Fruit fly (Drosophila melanogaster) whole organism, embryonic: ENCODE measurements around the gene CG6733.
A peak's percentile ranks its signal among the peaks of the same experiment; 100 is the strongest.

Experiments
- ATbp ChIP-seq: fragments of 200-800 bp; sonication (Bioruptor generic); optimal IDR thresholded peaks from 2 replicates; lab custom pipeline; 2017; ENCODE audit warnings: missing biosample characterization, mild to moderate bottlenecking, missing genetic modification characterization, missing genetic modification reagents
- Atf-2 ChIP-seq: fragments of 200-800 bp; sonication (Bioruptor generic); optimal IDR thresholded peaks from 2 replicates; lab custom pipeline; 2016; ENCODE audit warnings: missing biosample characterization, missing genetic modification characterization
- B-H1 ChIP-seq: fragments of 200-800 bp; sonication (Bioruptor generic); IDR thresholded peaks from 3 replicates; pipeline ENCODE4 v1.3.6; 2022; ENCODE audit warnings: missing biosample characterization, missing genetic modification characterization
- CG10979 ChIP-seq: fragments of 200-800 bp; sonication (Bioruptor generic); optimal IDR thresholded peaks from 2 replicates; lab custom pipeline; 2018; ENCODE audit warnings: missing biosample characterization, mild to moderate bottlenecking, missing genetic modification characterization, moderate library complexity
- CG11504 ChIP-seq: fragments of 200-800 bp; sonication (Bioruptor generic); optimal IDR thresholded peaks from 3 replicates; lab custom pipeline; 2019; ENCODE audit warnings: missing biosample characterization, mild to moderate bottlenecking, missing genetic modification characterization, moderate library complexity
- CG14441 ChIP-seq: fragments of 200-800 bp; sonication (Bioruptor generic); IDR thresholded peaks from 2 replicates; pipeline ENCODE4 v1.3.6; 2022; ENCODE audit warnings: missing biosample characterization, missing genetic modification characterization
- CG14710 ChIP-seq: fragments of 200-800 bp; sonication (Bioruptor generic); optimal IDR thresholded peaks from 3 replicates; lab custom pipeline; 2019; ENCODE audit warnings: missing biosample characterization, mild to moderate bottlenecking, missing genetic modification characterization, moderate library complexity
- CG1647 ChIP-seq: fragments of 200-800 bp; sonication (Bioruptor generic); optimal IDR thresholded peaks from 3 replicates; lab custom pipeline; 2016; ENCODE audit warnings: missing biosample characterization, missing genetic modification characterization
- CG17361 ChIP-seq: fragments of 200-800 bp; sonication (Bioruptor generic); IDR thresholded peaks from 3 replicates; pipeline ENCODE4 v1.3.6; 2022; ENCODE audit warnings: missing biosample characterization, missing genetic modification characterization
- CG17568 ChIP-seq: fragments of 200-800 bp; sonication (Bioruptor generic); optimal IDR thresholded peaks from 2 replicates; lab custom pipeline; 2018; ENCODE audit warnings: missing biosample characterization, mild to moderate bottlenecking, missing genetic modification characterization, moderate library complexity
- CG2116 ChIP-seq: fragments of 200-800 bp; sonication (Bioruptor generic); optimal IDR thresholded peaks from 3 replicates; lab custom pipeline; 2018; ENCODE audit warnings: missing biosample characterization, mild to moderate bottlenecking, missing genetic modification characterization
- CG30403 ChIP-seq: fragments of 200-800 bp; sonication (Bioruptor generic); optimal IDR thresholded peaks from 3 replicates; lab custom pipeline; 2016; ENCODE audit warnings: missing biosample characterization, missing genetic modification characterization
- CG31365 ChIP-seq: fragments of 200-800 bp; sonication (Bioruptor generic); optimal IDR thresholded peaks from 2 replicates; lab custom pipeline; 2018; ENCODE audit warnings: missing biosample characterization, mild to moderate bottlenecking, missing genetic modification characterization
- CG4820 ChIP-seq: fragments of 200-800 bp; sonication (Bioruptor generic); optimal IDR thresholded peaks from 3 replicates; lab custom pipeline; 2016; ENCODE audit warnings: missing biosample characterization, missing genetic modification characterization
- CG4854 ChIP-seq: fragments of 200-800 bp; sonication (Bioruptor generic); optimal IDR thresholded peaks from 2 replicates; lab custom pipeline; 2016; ENCODE audit warnings: missing biosample characterization, missing genetic modification characterization, inconsistent platforms
- CG9876 ChIP-seq: fragments of 200-800 bp; sonication (Bioruptor generic); optimal IDR thresholded peaks from 2 replicates; lab custom pipeline; 2016; ENCODE audit warnings: missing biosample characterization, missing genetic modification characterization
- Chrac-16 ChIP-seq: fragments of 200-800 bp; sonication (Bioruptor generic); optimal IDR thresholded peaks from 3 replicates; lab custom pipeline; 2016; ENCODE audit warnings: missing biosample characterization, missing genetic modification characterization
- CoRest ChIP-seq: fragments of 200-800 bp; sonication (Bioruptor generic); optimal IDR thresholded peaks from 3 replicates; lab custom pipeline; 2018; ENCODE audit warnings: missing biosample characterization, mild to moderate bottlenecking, missing genetic modification characterization, moderate library complexity
- E2f1 ChIP-seq: fragments of 200-800 bp; sonication (Bioruptor generic); IDR thresholded peaks from 2 replicates; pipeline ENCODE4 v1.3.6; 2022; ENCODE audit warnings: missing biosample characterization, missing genetic modification characterization
- HmgZ ChIP-seq: fragments of 200-800 bp; sonication (Bioruptor generic); optimal IDR thresholded peaks from 2 replicates; lab custom pipeline; 2018; ENCODE audit warnings: missing biosample characterization, mild to moderate bottlenecking, missing genetic modification characterization
- Hmr ChIP-seq: fragments of 200-800 bp; sonication (Bioruptor generic); optimal IDR thresholded peaks from 3 replicates; lab custom pipeline; 2017; ENCODE audit warnings: mild to moderate bottlenecking, missing biosample characterization, missing genetic modification reagents, missing genetic modification characterization
- Hr3 ChIP-seq: fragments of 200-800 bp; sonication (Bioruptor generic); optimal IDR thresholded peaks from 3 replicates; lab custom pipeline; 2016; ENCODE audit warnings: missing biosample characterization, missing genetic modification characterization
- Hsf ChIP-seq: fragments of 200-800 bp; sonication (Bioruptor generic); optimal IDR thresholded peaks from 3 replicates; lab custom pipeline; 2016; ENCODE audit warnings: missing biosample characterization, missing genetic modification characterization
- Kr ChIP-seq: fragments of 200-800 bp; sonication (Bioruptor generic); optimal IDR thresholded peaks from 2 replicates; lab custom pipeline; 2017; ENCODE audit warnings: missing biosample characterization, mild to moderate bottlenecking, missing genetic modification characterization
- Lim3 ChIP-seq: fragments of 200-800 bp; sonication (Bioruptor generic); IDR thresholded peaks from 2 replicates; pipeline ENCODE4 v1.3.6; 2022; ENCODE audit warnings: missing biosample characterization, missing genetic modification characterization
- Med ChIP-seq: fragments of 200-800 bp; sonication (Bioruptor generic); peaks from one replicate; lab custom pipeline; 2016; ENCODE audit warnings: missing biosample characterization, missing genetic modification characterization, mild to moderate bottlenecking, inconsistent platforms, moderate library complexity
- Tbp ChIP-seq: fragments of >200 bp; optimal IDR thresholded peaks from 2 replicates; lab custom pipeline; 2018; ENCODE audit warnings: missing biosample characterization, missing genetic modification characterization
- Usf ChIP-seq: fragments of 200-800 bp; sonication (Bioruptor generic); optimal IDR thresholded peaks from 2 replicates; lab custom pipeline; 2017; ENCODE audit warnings: missing genotype, missing biosample characterization, missing genetic modification characterization
- Xbp1 ChIP-seq: fragments of 200-800 bp; sonication (Bioruptor generic); optimal IDR thresholded peaks from 3 replicates; lab custom pipeline; 2016; ENCODE audit warnings: missing biosample characterization, mild to moderate bottlenecking, missing genetic modification characterization
- abd-A ChIP-seq: fragments of 200-800 bp; sonication (Bioruptor generic); optimal IDR thresholded peaks from 3 replicates; lab custom pipeline; 2019; ENCODE audit warnings: missing biosample characterization, mild to moderate bottlenecking, missing genetic modification characterization, moderate library complexity
- ap ChIP-seq: fragments of 200-800 bp; sonication (Bioruptor generic); IDR thresholded peaks from 2 replicates; pipeline ENCODE4 v1.3.6; 2022; ENCODE audit warnings: missing biosample characterization, missing genetic modification characterization
- ase ChIP-seq: fragments of 200-800 bp; sonication (Bioruptor generic); IDR thresholded peaks from 3 replicates; pipeline ENCODE4 v1.3.6; 2022; ENCODE audit warnings: missing biosample characterization, missing genetic modification characterization
- croc ChIP-seq: fragments of 200-800 bp; sonication (Bioruptor generic); conservative IDR thresholded peaks from 3 replicates; pipeline ENCODE4 v1.3.6; 2022; ENCODE audit warnings: missing biosample characterization, missing genetic modification characterization
- dati ChIP-seq: fragments of 200-800 bp; sonication (Bioruptor generic); IDR thresholded peaks from 2 replicates; pipeline ENCODE4 v1.3.6; 2022; ENCODE audit warnings: missing biosample characterization, missing genetic modification characterization
- dimm ChIP-seq: fragments of 200-800 bp; sonication (Bioruptor generic); IDR thresholded peaks from 2 replicates; pipeline ENCODE4 v1.3.6; 2022; ENCODE audit warnings: missing biosample characterization, missing genetic modification characterization
- dysf ChIP-seq: fragments of 200-800 bp; sonication (Bioruptor generic); IDR thresholded peaks from 3 replicates; pipeline ENCODE4 v1.3.6; 2022; ENCODE audit warnings: missing biosample characterization, missing genetic modification characterization
- ems ChIP-seq: fragments of 200-800 bp; sonication (Bioruptor generic); optimal IDR thresholded peaks from 3 replicates; lab custom pipeline; 2016; ENCODE audit warnings: missing biosample characterization, missing genetic modification characterization
- eyg ChIP-seq: fragments of 200-800 bp; sonication (Bioruptor generic); optimal IDR thresholded peaks from 3 replicates; lab custom pipeline; 2016; ENCODE audit warnings: missing biosample characterization, missing genetic modification characterization
- fd64A ChIP-seq: fragments of 200-800 bp; sonication (Bioruptor generic); optimal IDR thresholded peaks from 3 replicates; lab custom pipeline; 2018; ENCODE audit warnings: missing biosample characterization, mild to moderate bottlenecking, missing genetic modification characterization
- h ChIP-seq: fragments of >200 bp; optimal IDR thresholded peaks from 2 replicates; lab custom pipeline; 2017
- jigr1 ChIP-seq: fragments of 200-800 bp; sonication (Bioruptor generic); IDR thresholded peaks from 3 replicates; pipeline ENCODE4 v1.3.6; 2022; ENCODE audit warnings: missing biosample characterization, missing genetic modification characterization
- knrl ChIP-seq: fragments of 200-800 bp; sonication (Bioruptor generic); IDR thresholded peaks from 3 replicates; pipeline ENCODE4 v1.3.6; 2022; ENCODE audit warnings: missing biosample characterization, missing genetic modification characterization; ENCODE audit not compliant: partially characterized antibody
- mld ChIP-seq: fragments of 200-800 bp; sonication (Bioruptor generic); IDR thresholded peaks from 3 replicates; pipeline ENCODE4 v1.3.6; 2022; ENCODE audit warnings: missing biosample characterization, missing genetic modification characterization; ENCODE audit not compliant: partially characterized antibody
- onecut ChIP-seq: fragments of 200-800 bp; sonication (Bioruptor generic); IDR thresholded peaks from 2 replicates; pipeline ENCODE4 v1.3.6; 2022; ENCODE audit warnings: missing biosample characterization, missing genetic modification characterization
- otp ChIP-seq: fragments of 200-800 bp; sonication (Bioruptor generic); IDR thresholded peaks from 3 replicates; pipeline ENCODE4, ENCODE4 v1.3.6; 2022; ENCODE audit warnings: missing biosample characterization, missing genetic modification characterization
- repo ChIP-seq: fragments of 200-800 bp; sonication (Bioruptor generic); optimal IDR thresholded peaks from 2 replicates; lab custom pipeline; 2016; ENCODE audit warnings: missing biosample characterization, missing genetic modification characterization
- sens ChIP-seq: fragments of 200-800 bp; sonication (Bioruptor generic); peaks from one replicate; lab custom pipeline; 2016; ENCODE audit warnings: missing biosample characterization, missing genetic modification characterization
- sima ChIP-seq: fragments of 200-800 bp; sonication (Bioruptor generic); optimal IDR thresholded peaks from 2 replicates; lab custom pipeline; 2016; ENCODE audit warnings: missing biosample characterization, missing genetic modification characterization
- ssp ChIP-seq: fragments of 200-800 bp; sonication (Bioruptor generic); IDR thresholded peaks from 2 replicates; pipeline ENCODE4 v1.3.6; 2022; ENCODE audit warnings: missing biosample characterization, missing genetic modification characterization
- tin ChIP-seq: fragments of 200-800 bp; sonication (Bioruptor generic); optimal IDR thresholded peaks from 3 replicates; lab custom pipeline; 2016; ENCODE audit warnings: missing biosample characterization, missing genetic modification characterization
- unpg ChIP-seq: fragments of 200-800 bp; sonication (Bioruptor generic); optimal IDR thresholded peaks from 3 replicates; lab custom pipeline; 2018; ENCODE audit warnings: missing biosample characterization, mild to moderate bottlenecking, missing genetic modification characterization, moderate library complexity
- vvl ChIP-seq: fragments of 200-800 bp; sonication (Bioruptor generic); IDR thresholded peaks from 2 replicates; pipeline ENCODE4 v1.3.6; 2022; ENCODE audit warnings: missing biosample characterization, missing genetic modification characterization
- wek ChIP-seq: fragments of 200-800 bp; sonication (Bioruptor generic); optimal IDR thresholded peaks from 3 replicates; lab custom pipeline; 2018; ENCODE audit warnings: missing biosample characterization, mild to moderate bottlenecking, missing genetic modification characterization, moderate library complexity

CG6733 gene

DNA sequence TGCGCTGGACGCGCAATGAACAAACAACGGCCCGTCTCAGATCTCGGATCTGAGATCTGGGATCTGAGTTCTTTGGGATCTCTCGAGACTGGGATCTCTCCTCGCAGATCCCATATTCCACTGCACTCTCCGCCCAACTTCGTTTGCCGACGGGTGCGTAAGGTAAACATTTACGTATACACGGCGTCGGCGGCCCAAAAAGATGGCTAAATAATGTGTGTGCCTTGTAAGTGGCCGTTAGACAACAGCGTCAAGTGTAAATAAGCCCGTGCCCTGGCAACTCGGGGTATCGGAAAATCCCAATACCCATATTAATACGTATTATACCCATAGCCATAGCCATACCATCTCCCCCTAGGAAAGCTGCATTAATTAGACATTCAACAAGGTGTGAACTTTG lies 37.2 kb downstream of the CG6733 start (continued):
- TF ChIP-seq ap (GFP tag; lab: Robert Waterston, UW) (no peak), Med (peak; percentile 54), abd-A (no peak), CG14441 (no peak), fd64A (peak; percentile 42), onecut (GFP tag; lab: Robert Waterston, UW) (0 out of 2 replicates have a peak, but pooled peaks have one; percentile 8), CG1647 (GFP tag; lab: Kevin White, UChicago) (no peak), dysf (GFP tag; lab: Robert Waterston, UW) (no peak), CG17568 (GFP tag; lab: Kevin White, UChicago) (no peak), eyg (GFP tag; lab: Kevin White, UChicago) (no peak), CG10979 (tag; lab: Kevin White, UChicago) (no peak), mld (no peak), h (lab: Kevin White, UChicago) (no peak), CG4854 (no peak), ems (GFP tag; lab: Kevin White, UChicago) (no peak), CG30403 (GFP tag; lab: Kevin White, UChicago) (no peak), ase (GFP tag; lab: Robert Waterston, UW) (0 out of 3 replicates have a peak, but pooled peaks have one; percentile 14), sima (GFP tag; lab: Kevin White, UChicago) (no peak), Lim3 (no peak), CG17361 (GFP tag; lab: Robert Waterston, UW) (no peak), Tbp (GFP tag; lab: Kevin White, UChicago) (no peak), dimm (GFP tag; lab: Robert Waterston, UW) (no peak), CG11504 (tag; lab: Kevin White, UChicago) (no peak), knrl (no peak), CG4820 (GFP tag; lab: Kevin White, UChicago) (no peak), dati (GFP tag; lab: Robert Waterston, UW) (no peak), CG14710 (tag; lab: Kevin White, UChicago) (no peak), CoRest (tag; lab: Kevin White, UChicago) (no peak), Hr3 (GFP tag; lab: Kevin White, UChicago) (no peak), Atf-2 (no peak), repo (GFP tag; lab: Kevin White, UChicago) (no peak), B-H1 (no peak), E2f1 (GFP tag; lab: Robert Waterston, UW) (no peak), jigr1 (no peak), croc (GFP tag; lab: Robert Waterston, UW) (no peak), ATbp (GFP tag; lab: Kevin White, UChicago) (peak; percentile 37), Xbp1 (no peak), otp (GFP tag; lab: Robert Waterston, UW) (no peak), tin (GFP tag; lab: Kevin White, UChicago) (no peak), sens (peak; percentile 65), wek (GFP tag; lab: Kevin White, UChicago) (no peak), HmgZ (tag; lab: Kevin White, UChicago) (no peak), CG2116 (no peak), CG31365 (tag; lab: Kevin White, UChicago) (no peak), Chrac-16 (GFP tag; lab: Kevin White, UChicago) (no peak), Kr (GFP tag; lab: Kevin White, UChicago) (no peak), vvl (GFP tag; lab: Robert Waterston, UW) (peak; percentile 27; the same call in 1 of the 2 replicates), Hmr (GFP tag; lab: Kevin White, UChicago) (no peak), Hsf (GFP tag; lab: Kevin White, UChicago) (no peak), ssp (no peak), unpg (GFP tag; lab: Kevin White, UChicago) (no peak), CG9876 (GFP tag; lab: Kevin White, UChicago) (no peak), Usf (GFP tag; lab: Kevin White, UChicago) (no peak)
